Fruit fly (Drosophila melanogaster): Measurements from ENCODE around the gene CG2964.

Gene CG2964

DNA sequence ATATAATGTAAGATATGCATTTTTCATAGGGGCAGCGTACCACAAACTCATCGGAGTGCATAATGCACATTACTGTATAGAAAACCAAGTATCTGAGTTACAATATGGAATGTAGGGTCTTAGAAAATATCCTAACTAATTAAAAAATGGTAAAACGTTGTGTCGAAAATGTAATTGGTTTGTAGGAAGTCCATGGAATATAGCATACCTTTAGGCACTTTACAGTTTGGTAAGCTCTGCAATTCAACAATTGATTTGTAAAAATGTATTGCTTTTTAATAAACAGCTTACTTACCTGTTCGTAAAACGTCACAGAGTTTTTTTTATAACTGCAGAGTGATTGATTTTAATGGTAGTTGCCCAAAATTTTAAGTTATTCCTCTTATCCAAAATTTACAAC lies at the start of gene CG2964:
CG2964 (plus strand) TSS at position 301 of the 400 bp plus-strand sequence.
- no peak for TF ChIP-seq Myc (optimal IDR thresholded peaks at IDR 0.05)

DNA sequence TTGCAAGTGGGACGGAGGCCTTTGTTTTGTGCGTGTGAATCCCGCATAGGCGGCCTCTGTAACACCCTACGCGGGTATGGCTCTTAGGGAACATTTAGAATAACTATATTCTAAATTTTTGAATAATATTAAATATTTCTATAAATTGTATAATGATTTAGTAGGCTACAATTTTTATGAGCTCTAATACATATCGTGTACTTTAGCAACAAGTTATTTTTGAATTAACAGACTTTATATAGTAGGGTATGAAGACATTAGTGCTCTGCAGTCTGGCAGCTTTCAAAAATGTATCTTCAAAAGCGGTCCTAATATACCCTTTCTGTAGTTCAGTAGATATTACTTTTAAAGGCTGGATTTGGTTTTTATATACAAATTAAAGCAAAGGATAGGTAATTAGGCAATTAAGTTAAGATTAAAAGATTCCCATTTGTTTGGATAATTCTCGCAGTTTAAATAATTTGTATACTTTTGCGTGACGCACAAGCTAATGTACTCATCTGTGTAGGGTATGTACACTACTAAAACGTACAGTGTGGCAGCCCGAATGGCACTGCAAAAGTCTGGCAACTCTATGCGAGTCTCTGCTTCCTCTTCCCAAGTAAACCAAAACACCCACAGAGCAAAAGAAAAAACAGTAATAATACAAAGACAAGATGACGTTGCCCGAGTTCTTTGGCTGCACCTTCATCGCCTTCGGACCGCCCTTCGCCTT lies 46.4 kb upstream of the CG2964 start, which contains the start of the genes Snx21 and aph-1:
Snx21 (minus strand) TSS at position 7 of the 715 bp plus-strand sequence.
aph-1 (plus strand) TSS at position 575 of the 715 bp plus-strand sequence.
- TF ChIP-seq Myc (optimal IDR thresholded peaks at IDR 0.05) (no peak), h (optimal IDR thresholded peaks at IDR 0.05) (no peak), insv (optimal IDR thresholded peaks at IDR 0.05) (no peak)

DNA sequence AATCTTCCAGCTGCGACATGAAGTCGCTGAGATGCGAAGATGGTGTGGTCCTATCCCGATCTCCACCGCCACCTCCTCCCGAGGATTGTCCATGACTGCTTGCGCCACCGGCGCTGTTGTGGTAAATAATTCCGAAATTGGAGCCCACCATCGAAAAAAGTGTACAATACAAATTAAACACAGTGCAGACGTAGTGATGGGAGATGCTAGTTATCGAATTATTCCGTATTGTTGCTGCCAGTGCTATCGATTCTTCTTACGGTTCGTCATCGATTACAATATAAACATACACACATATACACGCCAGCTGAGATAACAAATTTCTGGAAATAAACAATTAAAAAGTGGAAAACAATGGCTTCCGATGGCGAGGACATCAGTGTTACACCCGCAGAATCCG lies 44.6 kb upstream of the CG2964 start, which contains the start of the genes Taf10b and Taf10:
Taf10b (minus strand) TSS at position 219 of the 400 bp plus-strand sequence.
Taf10 (plus strand) TSS at position 264 of the 400 bp plus-strand sequence.
- TF ChIP-seq Sin3A (optimal IDR thresholded peaks at IDR 0.05) (no peak), psq (optimal IDR thresholded peaks at IDR 0.05) (no peak), ttk (optimal IDR thresholded peaks at IDR 0.05) (no peak), h (optimal IDR thresholded peaks at IDR 0.05) (no peak), Myc (optimal IDR thresholded peaks at IDR 0.05) (no peak), insv (optimal IDR thresholded peaks at IDR 0.05) (no peak)

DNA sequence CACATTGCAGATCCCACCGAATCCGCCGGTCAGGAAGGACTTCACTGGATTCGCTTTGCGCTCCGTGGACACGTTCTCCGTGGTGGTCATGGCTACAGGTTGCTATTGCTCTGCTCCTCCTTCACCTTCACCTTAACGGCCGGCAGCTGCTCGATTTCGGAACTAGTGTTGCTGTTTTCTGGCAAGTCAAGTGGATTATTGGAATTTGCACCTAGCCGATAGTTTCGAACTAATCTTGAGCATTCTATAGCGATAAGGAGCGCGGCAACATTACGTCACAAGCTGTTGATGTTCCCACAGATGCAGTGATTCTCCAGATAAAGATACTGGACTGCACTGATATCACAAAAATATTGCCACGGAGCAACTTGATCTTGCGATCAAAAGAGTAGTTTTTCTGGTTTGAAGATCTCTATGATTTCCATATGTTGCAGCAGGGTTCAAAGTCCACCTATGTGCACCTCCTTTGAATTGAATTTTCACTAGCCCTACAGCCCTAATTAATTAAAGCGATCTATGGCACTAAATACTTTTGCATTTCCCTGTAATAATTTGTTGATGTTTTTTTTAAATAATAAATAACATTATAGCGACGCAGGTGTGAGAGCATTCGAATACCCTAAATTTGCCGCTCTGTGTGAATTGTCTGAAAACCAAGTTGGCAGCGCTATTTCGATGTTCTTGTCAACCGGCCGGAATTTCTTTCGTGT lies 42.6 kb upstream of the CG2964 start, which contains the start of the genes colt and HINT1:
colt (minus strand) TSS at position 594 of the 710 bp plus-strand sequence.
HINT1 (plus strand) TSS at position 660 of the 710 bp plus-strand sequence.
- TF ChIP-seq Sin3A (optimal IDR thresholded peaks at IDR 0.05) (no peak), h (optimal IDR thresholded peaks at IDR 0.05) (no peak), psq (optimal IDR thresholded peaks at IDR 0.05) (no peak), ttk (optimal IDR thresholded peaks at IDR 0.05) (no peak), Myc (optimal IDR thresholded peaks at IDR 0.05) (no peak), insv (optimal IDR thresholded peaks at IDR 0.05) (no peak)

DNA sequence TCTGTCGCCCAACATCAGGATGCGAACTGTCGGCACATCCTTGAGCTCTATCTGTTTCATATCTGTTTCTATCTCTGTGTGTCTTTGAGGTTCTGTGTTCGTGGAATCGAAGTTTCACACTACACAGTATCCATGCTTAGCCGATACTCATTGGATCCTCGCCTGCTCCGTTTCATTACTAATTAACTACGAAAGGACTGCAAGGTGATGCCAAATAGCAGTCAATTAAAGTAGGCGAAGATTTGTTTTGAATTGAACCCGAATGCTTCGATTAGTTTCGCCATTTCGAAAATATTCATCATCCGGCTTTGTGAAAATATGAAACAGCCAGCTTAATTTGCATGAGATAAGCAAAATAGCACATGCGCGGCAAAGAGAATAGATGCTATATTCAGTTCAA lies 40.6 kb upstream of the CG2964 start, which contains the start of gene CG15399:
CG15399 (minus strand) TSS at position 101 of the 400 bp plus-strand sequence.
- no peak for TF ChIP-seq h (optimal IDR thresholded peaks at IDR 0.05)
- TF ChIP-seq psq (optimal IDR thresholded peaks at IDR 0.05): no peak
- no peak for TF ChIP-seq Myc (optimal IDR thresholded peaks at IDR 0.05)
- no peak for TF ChIP-seq ttk (optimal IDR thresholded peaks at IDR 0.05)
- no peak for TF ChIP-seq insv (optimal IDR thresholded peaks at IDR 0.05)
- no peak for TF ChIP-seq Sin3A (optimal IDR thresholded peaks at IDR 0.05)

DNA sequence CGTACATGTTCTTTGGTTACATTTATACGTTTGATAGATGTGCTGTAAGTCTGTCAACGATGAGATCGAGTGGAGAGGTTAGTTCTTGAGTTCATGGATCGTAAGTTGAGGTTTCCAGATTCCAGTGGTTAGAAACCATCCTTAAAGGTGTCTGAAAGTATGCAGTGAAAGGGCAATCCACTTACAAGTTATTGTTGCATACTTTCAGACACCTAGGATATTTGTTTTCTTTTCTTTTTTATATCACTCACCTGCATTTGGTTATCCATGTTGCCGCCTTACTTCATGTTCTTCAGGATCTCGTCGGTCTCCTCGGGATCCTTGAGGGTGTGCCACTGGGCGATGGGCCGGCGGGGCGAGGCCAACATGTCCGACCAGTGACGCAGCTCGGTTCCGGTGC lies 29.4 kb upstream of the CG2964 start:
- TF ChIP-seq h (optimal IDR thresholded peaks at IDR 0.05) (no peak), Sin3A (optimal IDR thresholded peaks at IDR 0.05) (no peak), psq (optimal IDR thresholded peaks at IDR 0.05) (no peak), insv (optimal IDR thresholded peaks at IDR 0.05) (no peak), ttk (optimal IDR thresholded peaks at IDR 0.05) (no peak), Myc (optimal IDR thresholded peaks at IDR 0.05) (no peak)

DNA sequence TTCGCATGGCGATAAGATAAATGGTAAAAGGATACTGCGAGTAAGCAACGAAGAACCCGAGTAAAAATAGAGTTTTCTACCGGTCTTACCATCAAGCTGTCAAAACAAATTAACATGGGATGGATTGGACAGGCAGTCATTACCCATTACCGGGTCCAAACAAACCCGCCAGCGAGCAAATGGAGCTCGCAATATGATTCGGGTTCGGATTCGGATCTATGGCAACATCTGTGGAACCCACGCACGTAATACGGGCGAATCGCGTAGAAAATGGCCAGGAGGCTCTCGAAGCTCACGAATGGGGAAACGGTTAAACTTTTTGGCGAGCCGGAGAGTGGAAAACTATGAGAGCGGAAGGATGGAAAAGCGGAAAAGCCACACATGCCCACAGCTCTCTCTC lies 15.1 kb upstream of the CG2964 start:
- TF ChIP-seq Sin3A (optimal IDR thresholded peaks at IDR 0.05) (no peak), h (optimal IDR thresholded peaks at IDR 0.05) (no peak), ttk (optimal IDR thresholded peaks at IDR 0.05) (no peak), Myc (optimal IDR thresholded peaks at IDR 0.05) (no peak), psq (optimal IDR thresholded peaks at IDR 0.05) (no peak), insv (optimal IDR thresholded peaks at IDR 0.05) (no peak)

DNA sequence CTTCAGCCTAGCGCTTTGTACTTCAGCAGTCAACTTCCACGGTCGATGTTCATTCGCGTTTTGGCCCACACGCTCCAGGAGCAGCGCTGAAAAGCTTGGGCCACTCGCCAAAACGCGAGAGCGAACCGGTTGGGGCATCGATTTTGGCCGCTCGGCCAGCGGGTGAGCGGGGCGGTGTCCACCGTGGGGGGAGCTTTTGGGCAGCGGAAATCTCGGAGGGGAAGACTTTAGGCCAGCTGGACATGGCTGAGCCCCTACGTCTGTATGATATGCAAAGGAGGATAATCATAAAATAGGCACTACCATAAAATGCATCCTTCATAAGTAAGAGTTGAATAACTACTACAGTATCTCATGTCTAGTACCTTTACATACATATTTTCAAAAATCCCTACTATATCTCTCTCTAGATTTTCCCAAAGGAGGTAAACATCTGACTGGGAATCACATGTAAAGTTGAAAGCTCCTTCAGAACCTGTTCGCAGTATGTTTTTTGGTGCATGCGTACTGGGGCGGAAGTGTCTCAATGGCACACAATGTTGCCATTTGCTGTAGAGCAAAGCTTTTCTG lies 12.2 kb upstream of the CG2964 start, which contains the start of gene Syt1:
Syt1 (minus strand) TSS at position 71 of the 570 bp plus-strand sequence.
- no peak for TF ChIP-seq h (optimal IDR thresholded peaks at IDR 0.05)
- TF ChIP-seq insv (optimal IDR thresholded peaks at IDR 0.05): no peak
- TF ChIP-seq psq (optimal IDR thresholded peaks at IDR 0.05): no peak
- TF ChIP-seq ttk (optimal IDR thresholded peaks at IDR 0.05): no peak
- TF ChIP-seq Sin3A (optimal IDR thresholded peaks at IDR 0.05): no peak

DNA sequence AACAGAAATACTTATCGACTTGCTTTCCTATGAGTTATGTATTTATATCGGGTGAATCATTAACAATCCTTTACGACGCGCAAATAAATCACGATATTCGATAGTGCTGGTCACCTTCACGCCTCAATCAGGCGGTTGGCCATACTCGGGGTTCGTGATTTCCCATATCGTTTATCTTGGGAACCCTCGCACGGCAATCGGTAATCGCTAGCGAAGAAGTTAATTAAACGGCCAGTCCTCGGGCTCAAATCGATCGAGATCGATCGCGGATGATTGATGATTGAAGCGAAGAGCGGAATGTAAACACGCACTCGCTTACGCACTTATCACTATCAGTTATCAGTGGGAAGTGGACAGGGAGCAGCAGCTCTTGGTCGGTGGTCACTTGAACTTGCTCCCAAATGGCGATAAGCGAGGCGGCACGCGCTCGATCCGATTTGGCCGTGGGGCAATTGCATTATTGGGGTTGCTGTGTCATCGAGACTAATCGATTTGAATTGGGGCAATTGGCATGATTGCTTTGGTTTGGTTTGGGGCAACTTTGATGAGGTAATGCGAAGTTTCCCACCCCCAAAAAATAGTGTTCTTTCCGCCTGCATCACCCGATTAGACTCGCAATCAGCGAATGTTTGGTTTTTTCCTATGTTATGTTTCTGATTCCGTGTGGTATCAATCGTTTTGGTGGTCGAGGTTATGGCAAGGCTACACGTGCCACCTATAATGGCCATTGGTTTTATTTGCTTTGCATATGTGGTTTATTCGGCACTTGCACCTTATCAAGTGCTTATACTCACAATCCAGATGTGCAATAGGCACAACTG lies 11.1 kb upstream of the CG2964 start:
- TF ChIP-seq Myc (optimal IDR thresholded peaks at IDR 0.05) (no peak), ttk (optimal IDR thresholded peaks at IDR 0.05) (no peak), insv (optimal IDR thresholded peaks at IDR 0.05) (no peak), psq (optimal IDR thresholded peaks at IDR 0.05) (no peak), h (optimal IDR thresholded peaks at IDR 0.05) (no peak), Sin3A (optimal IDR thresholded peaks at IDR 0.05) (no peak)

DNA sequence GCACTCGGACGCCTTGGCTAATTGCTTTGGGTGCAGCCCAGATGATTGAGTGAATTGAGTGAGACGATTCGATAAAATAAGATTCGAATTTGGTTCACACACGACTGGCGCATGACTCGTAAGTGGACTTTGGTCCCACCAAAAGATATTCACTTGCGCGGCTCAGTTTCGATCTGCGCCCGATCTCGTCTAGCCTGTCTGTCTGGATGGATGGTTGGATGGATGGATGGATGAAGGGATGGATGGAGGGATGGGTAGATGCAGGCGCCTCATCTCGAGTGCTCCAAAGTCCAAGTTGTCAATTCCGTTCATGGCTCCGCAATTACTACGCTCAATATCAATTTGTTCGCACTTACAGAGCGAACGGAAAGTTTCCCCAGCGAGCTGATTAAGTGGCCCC lies 9.7 kb upstream of the CG2964 start:
- TF ChIP-seq Sin3A (optimal IDR thresholded peaks at IDR 0.05): no peak
- no peak for TF ChIP-seq ttk (optimal IDR thresholded peaks at IDR 0.05)
- no peak for TF ChIP-seq h (optimal IDR thresholded peaks at IDR 0.05)
- TF ChIP-seq insv (optimal IDR thresholded peaks at IDR 0.05): no peak
- no peak for TF ChIP-seq Myc (optimal IDR thresholded peaks at IDR 0.05)
- TF ChIP-seq psq (optimal IDR thresholded peaks at IDR 0.05): no peak

DNA sequence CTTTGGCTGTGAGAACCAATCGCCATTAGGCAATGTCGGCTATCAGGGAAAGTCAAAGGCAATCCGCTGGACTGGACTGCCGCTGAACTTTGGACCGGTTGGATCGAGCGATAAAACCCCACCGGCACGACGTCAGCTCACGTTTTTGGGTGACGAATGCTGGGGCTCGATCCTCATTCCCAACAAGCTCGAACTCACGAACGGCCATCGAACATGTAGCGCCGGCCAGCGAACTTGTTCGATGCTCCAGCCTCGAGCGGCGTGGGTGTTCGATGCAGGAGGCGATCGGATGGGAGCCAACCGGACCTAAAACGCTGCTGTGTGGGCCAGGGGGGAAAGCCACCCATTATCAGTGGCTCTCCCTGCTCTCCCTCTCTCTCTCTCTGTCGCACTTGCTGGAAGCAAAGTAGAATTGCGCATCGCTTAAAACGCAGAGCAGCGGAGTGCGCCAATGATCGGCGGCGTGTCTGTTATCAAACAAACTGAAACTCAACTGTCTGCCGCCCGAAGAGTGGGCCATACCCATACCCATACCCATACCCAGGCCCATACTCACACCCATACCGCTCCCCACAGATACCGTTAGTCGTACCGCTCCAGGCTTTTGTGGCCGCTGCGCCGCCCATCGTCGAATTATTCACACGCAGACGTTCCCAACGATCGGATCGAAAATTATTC lies 7.5 kb upstream of the CG2964 start, which contains the start of gene daw:
daw (plus strand) TSS at position 628 of the 678 bp plus-strand sequence.
- no peak for TF ChIP-seq psq (optimal IDR thresholded peaks at IDR 0.05)
- no peak for TF ChIP-seq h (optimal IDR thresholded peaks at IDR 0.05)
- TF ChIP-seq Myc (optimal IDR thresholded peaks at IDR 0.05): no peak
- no peak for TF ChIP-seq ttk (optimal IDR thresholded peaks at IDR 0.05)
- TF ChIP-seq insv (optimal IDR thresholded peaks at IDR 0.05): no peak
- no peak for TF ChIP-seq Sin3A (optimal IDR thresholded peaks at IDR 0.05)
